Worm (Caenorhabditis elegans): ENCODE results near the gene cylc-1.
"Not testable (repeated sequence)": the region's sequence is repeated elsewhere in the genome, so short reads cannot be mapped to it uniquely, and the experiment has no call there.

DNA sequence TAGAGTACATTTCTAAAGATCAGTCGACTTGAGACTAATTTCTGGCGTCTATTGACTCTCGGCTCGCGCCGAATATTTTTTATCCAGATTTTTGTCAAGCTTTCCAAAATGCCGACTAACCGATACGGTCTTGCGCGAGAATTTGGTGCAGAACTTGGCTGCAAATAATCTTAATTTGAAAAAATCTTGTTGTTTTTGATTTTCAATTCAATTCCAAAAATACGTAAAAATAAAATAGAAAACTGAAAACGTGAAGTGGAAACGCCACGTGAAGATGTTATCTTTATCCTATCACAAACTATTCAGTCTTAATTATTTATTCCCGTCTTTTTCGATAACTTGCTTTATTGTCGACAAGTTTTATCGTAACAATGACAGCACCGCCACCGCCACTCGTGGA is 32.8 kb upstream of the cylc-1 start, which contains the start of gene ttbk-2.1:
- TF ChIP-seq nhr-23, ztf-11, elt-3, mdl-1, ZK546.5, fos-1 (tag; optimal IDR thresholded peaks at IDR 0.05): not testable (repeated sequence)

Measured in whole organism, L3 larva.